Fruit fly (Drosophila melanogaster) whole organism, wandering third instar larva: ENCODE measurements around the gene Trim9.

Source experiments
- Dfd ChIP-seq: fragments of >200 bp; optimal IDR thresholded peaks from 2 replicates; lab custom pipeline; 2017; ENCODE audit warnings: missing biosample characterization, missing genetic modification characterization
- HLH106 ChIP-seq: fragments of 200-800 bp; optimal IDR thresholded peaks from 3 replicates; lab custom pipeline; 2019; ENCODE audit warnings: missing biosample characterization, mild to moderate bottlenecking, missing genetic modification characterization, moderate library complexity
- Hr83 ChIP-seq: fragments of 200-300 bp; sonication (Bioruptor generic); optimal IDR thresholded peaks from 2 replicates; lab custom pipeline; 2016; ENCODE audit warnings: missing biosample characterization, mild to moderate bottlenecking, missing genetic modification characterization, moderate library complexity; ENCODE audit not compliant: poor library complexity, severe bottlenecking
- brk ChIP-seq: fragments of 200-800 bp; sonication (Bioruptor generic); optimal IDR thresholded peaks from 2 replicates; lab custom pipeline; 2016; ENCODE audit warnings: missing biosample characterization, mild to moderate bottlenecking, missing genetic modification characterization
- foxo ChIP-seq, 2 experiments: fragments of 200-800 bp; sonication (Bioruptor generic); optimal IDR thresholded peaks; 2 replicates in 1 of 2; 3 replicates in 1 of 2; lab custom pipeline; 2016 to 2017; ENCODE audit warnings: missing biosample characterization in 2 of 2, missing genetic modification characterization in 2 of 2
- fru ChIP-seq: fragments of 200-800 bp; sonication (Bioruptor generic); optimal IDR thresholded peaks from 3 replicates; lab custom pipeline; 2016; ENCODE audit warnings: missing biosample characterization, mild to moderate bottlenecking, missing genetic modification characterization
- h ChIP-seq: fragments of 200-800 bp; sonication (Bioruptor generic); optimal IDR thresholded peaks from 3 replicates; lab custom pipeline; 2016; ENCODE audit warnings: missing biosample characterization, mild to moderate bottlenecking, missing genetic modification characterization
- usp ChIP-seq: fragments of >200 bp; optimal IDR thresholded peaks from 2 replicates; lab custom pipeline; 2017; ENCODE audit warnings: missing biosample characterization, missing genetic modification characterization

DNA sequence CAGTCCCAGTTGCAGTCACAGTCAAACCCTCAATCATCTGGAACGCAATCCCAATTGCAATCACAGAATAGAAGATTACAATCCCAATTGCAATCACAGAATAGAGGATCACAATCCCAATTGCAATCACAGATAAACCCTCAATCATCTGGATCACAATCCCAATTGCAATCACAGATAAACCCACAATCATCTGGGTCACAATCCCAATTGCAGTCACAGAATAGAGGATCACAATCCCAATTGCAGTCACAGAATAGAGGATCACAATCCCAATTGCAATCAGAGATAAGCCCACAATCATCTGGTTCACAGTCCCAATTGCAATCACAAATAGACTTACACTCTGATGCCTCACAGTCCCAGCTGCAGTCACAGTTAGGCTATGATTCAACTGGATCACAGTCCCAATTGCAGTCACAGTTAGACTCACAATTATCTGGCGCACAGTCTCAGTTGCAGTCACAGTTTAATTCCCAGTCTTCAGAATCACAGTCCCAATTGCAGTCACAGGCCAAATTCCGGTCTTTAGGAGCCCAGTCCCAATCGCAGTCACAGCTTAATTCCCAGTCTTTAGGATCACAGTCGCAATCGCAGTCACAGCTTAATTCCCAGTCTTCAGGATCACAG lies 103.2 kb downstream of the Trim9 start:
- TF ChIP-seq Hr83 (no peak), fru (GFP tag; lab: Kevin White, UChicago) (no peak), foxo (GFP tag; optimal IDR thresholded peaks at IDR 0.05; lab: Kevin White, UChicago) (no peak), usp (GFP tag; lab: Kevin White, UChicago) (no peak), HLH106 (tag; lab: Kevin White, UChicago) (no peak), h (no peak), brk (GFP tag; lab: Kevin White, UChicago) (no peak), Dfd (GFP tag; lab: Kevin White, UChicago) (no peak)
